Fruit fly (Drosophila melanogaster) whole organism, embryonic: ENCODE results near the gene dnc.

Source experiments
- Bgb ChIP-seq: fragments of 200-800 bp; sonication (Bioruptor generic); IDR thresholded peaks from 2 replicates; pipeline ENCODE4 v1.3.6; 2022; ENCODE audit warnings: missing biosample characterization, missing genetic modification characterization; ENCODE audit not compliant: partially characterized antibody
- CG1024 ChIP-seq: fragments of 200-800 bp; sonication (Bioruptor generic); IDR thresholded peaks from 2 replicates; pipeline ENCODE4 v1.3.6; 2022; ENCODE audit warnings: missing biosample characterization, missing genetic modification characterization
- CG10321 ChIP-seq: fragments of 200-800 bp; sonication (Bioruptor generic); IDR thresholded peaks from 2 replicates; pipeline ENCODE4 v1.3.6; 2022; ENCODE audit warnings: missing biosample characterization, missing genetic modification characterization
- CG12659 ChIP-seq: fragments of 200-800 bp; sonication (Bioruptor generic); optimal IDR thresholded peaks from 3 replicates; lab custom pipeline; 2017; ENCODE audit warnings: mild to moderate bottlenecking, missing biosample characterization, missing genetic modification reagents, missing genetic modification characterization
- CG13894 ChIP-seq: fragments of 200-800 bp; sonication (Bioruptor generic); optimal IDR thresholded peaks from 3 replicates; lab custom pipeline; 2018; ENCODE audit warnings: missing biosample characterization, mild to moderate bottlenecking, missing genetic modification characterization, moderate library complexity
- CG16815 ChIP-seq: fragments of 200-800 bp; sonication (Bioruptor generic); optimal IDR thresholded peaks from 3 replicates; lab custom pipeline; 2017; ENCODE audit warnings: missing biosample characterization, mild to moderate bottlenecking, missing genetic modification characterization
- CG17829 ChIP-seq: fragments of 200-800 bp; optimal IDR thresholded peaks from 2 replicates; lab custom pipeline; 2019; ENCODE audit warnings: missing biosample characterization, mild to moderate bottlenecking, missing genetic modification characterization, moderate library complexity
- CG18262 ChIP-seq: fragments of 200-800 bp; optimal IDR thresholded peaks from 3 replicates; lab custom pipeline; 2019; ENCODE audit warnings: missing biosample characterization, mild to moderate bottlenecking, missing genetic modification characterization, moderate library complexity
- CG2202 ChIP-seq: fragments of 200-800 bp; sonication (Bioruptor generic); optimal IDR thresholded peaks from 2 replicates; lab custom pipeline; 2018; ENCODE audit warnings: missing biosample characterization, mild to moderate bottlenecking, missing genetic modification characterization
- CG30431 ChIP-seq: fragments of 200-800 bp; sonication (Bioruptor generic); optimal IDR thresholded peaks from 2 replicates; lab custom pipeline; 2017; ENCODE audit warnings: missing biosample characterization, missing genetic modification characterization
- CG3065 ChIP-seq: fragments of 200-800 bp; sonication (Bioruptor generic); optimal IDR thresholded peaks from 2 replicates; lab custom pipeline; 2016; ENCODE audit warnings: missing biosample characterization, missing genetic modification characterization
- CG3163 ChIP-seq: fragments of 200-800 bp; sonication (Bioruptor generic); optimal IDR thresholded peaks from 3 replicates; lab custom pipeline; 2016; ENCODE audit warnings: missing biosample characterization, missing genetic modification characterization
- CG4360 ChIP-seq: fragments of 200-800 bp; sonication (Bioruptor generic); IDR thresholded peaks from 2 replicates; pipeline ENCODE4 v1.3.6; 2022; ENCODE audit warnings: missing biosample characterization, missing genetic modification characterization
- CG4617 ChIP-seq: fragments of 200-800 bp; sonication (Bioruptor generic); optimal IDR thresholded peaks from 3 replicates; lab custom pipeline; 2016; ENCODE audit warnings: missing biosample characterization, missing genetic modification characterization, borderline replicate concordance
- CG5245 ChIP-seq: fragments of 200-800 bp; sonication (Bioruptor generic); optimal IDR thresholded peaks from 3 replicates; lab custom pipeline; 2016; ENCODE audit warnings: missing biosample characterization, missing genetic modification characterization
- CG6272 ChIP-seq: fragments of 200-800 bp; sonication (Bioruptor generic); IDR thresholded peaks from 2 replicates; pipeline ENCODE4 v1.3.6; 2022; ENCODE audit warnings: missing biosample characterization, missing genetic modification characterization
- CG8290 ChIP-seq, 3 experiments: fragments of 200-800 bp; sonication (Bioruptor generic); optimal IDR thresholded peaks; 2 replicates each; lab custom pipeline; 2016 to 2019; ENCODE audit warnings: missing biosample characterization in 3 of 3, missing genetic modification characterization in 3 of 3, mild to moderate bottlenecking in 2 of 3, moderate library complexity in 1 of 3
- CG8924 ChIP-seq: fragments of 200-800 bp; optimal IDR thresholded peaks from 3 replicates; lab custom pipeline; 2019; ENCODE audit warnings: missing biosample characterization, mild to moderate bottlenecking, missing genetic modification characterization, moderate library complexity
- CG9437 ChIP-seq: fragments of 200-800 bp; sonication (Bioruptor generic); optimal IDR thresholded peaks from 2 replicates; lab custom pipeline; 2018; ENCODE audit warnings: missing biosample characterization, mild to moderate bottlenecking, missing genetic modification characterization
- CG9797 ChIP-seq: fragments of 200-800 bp; sonication (Bioruptor generic); optimal IDR thresholded peaks from 3 replicates; lab custom pipeline; 2018; ENCODE audit warnings: missing biosample characterization, mild to moderate bottlenecking, missing genetic modification characterization
- CrebB ChIP-seq: fragments of 200-800 bp; sonication (Bioruptor generic); optimal IDR thresholded peaks from 3 replicates; lab custom pipeline; 2018; ENCODE audit warnings: missing biosample characterization, mild to moderate bottlenecking, missing genetic modification characterization
- Dll ChIP-seq: fragments of 200-800 bp; sonication (Bioruptor generic); IDR thresholded peaks from 4 replicates; pipeline ENCODE4 v1.3.6; 2022; ENCODE audit warnings: missing biosample characterization, missing genetic modification characterization; ENCODE audit not compliant: partially characterized antibody
- E2f1 ChIP-seq: fragments of 200-800 bp; sonication (Bioruptor generic); IDR thresholded peaks from 2 replicates; pipeline ENCODE4 v1.3.6; 2022; ENCODE audit warnings: missing biosample characterization, missing genetic modification characterization
- Hand ChIP-seq: fragments of 200-800 bp; sonication (Bioruptor generic); optimal IDR thresholded peaks from 2 replicates; lab custom pipeline; 2017; ENCODE audit warnings: mild to moderate bottlenecking, missing biosample characterization, missing genetic modification reagents, missing genetic modification characterization
- HmgZ ChIP-seq: fragments of 200-800 bp; sonication (Bioruptor generic); optimal IDR thresholded peaks from 2 replicates; lab custom pipeline; 2018; ENCODE audit warnings: missing biosample characterization, mild to moderate bottlenecking, missing genetic modification characterization
- Max ChIP-seq: fragments of 200-800 bp; sonication (Bioruptor generic); optimal IDR thresholded peaks from 2 replicates; lab custom pipeline; 2016; ENCODE audit warnings: missing biosample characterization, mild to moderate bottlenecking, missing genetic modification characterization
- Ptx1 ChIP-seq: fragments of 200-800 bp; sonication (Bioruptor generic); IDR thresholded peaks from 2 replicates; pipeline ENCODE4 v1.3.6; 2022; ENCODE audit warnings: missing biosample characterization, missing genetic modification characterization
- Rfx ChIP-seq: fragments of 200-800 bp; sonication (Bioruptor generic); IDR thresholded peaks from 2 replicates; pipeline ENCODE4 v1.3.6; 2022; ENCODE audit warnings: missing biosample characterization, missing genetic modification characterization
- Sox100B ChIP-seq: fragments of 200-800 bp; sonication (Bioruptor generic); optimal IDR thresholded peaks from 3 replicates; lab custom pipeline; 2018; ENCODE audit warnings: missing biosample characterization, mild to moderate bottlenecking, missing genetic modification characterization
- Stat92E ChIP-seq, 3 experiments: fragments of >200 bp in 2 of 3; fragments of 200-800 bp in 1 of 3; sonication (Bioruptor generic) in 1 of 3; optimal IDR thresholded peaks; 2 replicates each; lab custom pipeline; 2017 to 2019; ENCODE audit warnings: missing biosample characterization in 3 of 3, missing genetic modification characterization in 3 of 3, mild to moderate bottlenecking in 1 of 3, moderate library complexity in 1 of 3
- ara ChIP-seq: fragments of 200-800 bp; sonication (Bioruptor generic); IDR thresholded peaks from 2 replicates; pipeline ENCODE4 v1.3.6; 2022; ENCODE audit warnings: missing biosample characterization, missing genetic modification characterization
- bsh ChIP-seq, 2 experiments: fragments of 200-800 bp; sonication (Bioruptor generic); optimal IDR thresholded peaks; 2 replicates each; lab custom pipeline; 2017 to 2018; ENCODE audit warnings: mild to moderate bottlenecking in 2 of 2, missing biosample characterization in 2 of 2, missing genetic modification characterization in 2 of 2, moderate library complexity in 1 of 2
- cg ChIP-seq: fragments of 200-800 bp; sonication (Bioruptor generic); optimal IDR thresholded peaks from 3 replicates; lab custom pipeline; 2019; ENCODE audit warnings: missing biosample characterization, mild to moderate bottlenecking, missing genetic modification characterization, moderate library complexity
- croc ChIP-seq: fragments of 200-800 bp; sonication (Bioruptor generic); conservative IDR thresholded peaks from 3 replicates; pipeline ENCODE4 v1.3.6; 2022; ENCODE audit warnings: missing biosample characterization, missing genetic modification characterization
- crol ChIP-seq: fragments of 200-800 bp; sonication (Bioruptor generic); IDR thresholded peaks from 2 replicates; pipeline ENCODE4 v1.3.6; 2022; ENCODE audit warnings: missing biosample characterization, missing genetic modification characterization
- dpn ChIP-seq, 2 experiments: fragments of 200-800 bp; sonication (Bioruptor generic); optimal IDR thresholded peaks; 3 replicates each; lab custom pipeline; 2016; ENCODE audit warnings: missing biosample characterization in 2 of 2, missing genetic modification characterization in 2 of 2
- eyg ChIP-seq: fragments of 200-800 bp; sonication (Bioruptor generic); optimal IDR thresholded peaks from 3 replicates; lab custom pipeline; 2016; ENCODE audit warnings: missing biosample characterization, missing genetic modification characterization
- gcm ChIP-seq: fragments of 200-800 bp; sonication (Bioruptor generic); optimal IDR thresholded peaks from 2 replicates; lab custom pipeline; 2019; ENCODE audit warnings: missing biosample characterization, mild to moderate bottlenecking, missing genetic modification characterization, moderate library complexity
- gfzf ChIP-seq: fragments of 200-800 bp; sonication (Bioruptor generic); optimal IDR thresholded peaks from 2 replicates; lab custom pipeline; 2016; ENCODE audit warnings: missing biosample characterization, mild to moderate bottlenecking, missing genetic modification characterization, moderate library complexity
- hb ChIP-seq: fragments of 200-800 bp; sonication (Bioruptor generic); IDR thresholded peaks from 3 replicates; pipeline ENCODE4 v1.3.6; 2022; ENCODE audit warnings: missing biosample characterization, missing genetic modification characterization; ENCODE audit not compliant: partially characterized antibody
- lab ChIP-seq: fragments of 200-800 bp; sonication (Bioruptor generic); optimal IDR thresholded peaks from 3 replicates; lab custom pipeline; 2017; ENCODE audit warnings: missing biosample characterization, missing genetic modification characterization, mild to moderate bottlenecking, moderate library complexity, missing genetic modification reagents
- psq ChIP-seq: fragments of 200-800 bp; sonication (Bioruptor generic); optimal IDR thresholded peaks from 2 replicates; lab custom pipeline; 2017; ENCODE audit warnings: missing biosample characterization, missing genetic modification characterization
- salm ChIP-seq: fragments of 200-800 bp; sonication (Bioruptor generic); optimal IDR thresholded peaks from 2 replicates; lab custom pipeline; 2018; ENCODE audit warnings: missing biosample characterization, mild to moderate bottlenecking, missing genetic modification characterization
- schlank ChIP-seq: fragments of 200-800 bp; sonication (Bioruptor generic); optimal IDR thresholded peaks from 2 replicates; lab custom pipeline; 2018; ENCODE audit warnings: missing biosample characterization, mild to moderate bottlenecking, missing genetic modification characterization
- sd ChIP-seq: fragments of 200-800 bp; sonication (Bioruptor generic); optimal IDR thresholded peaks from 3 replicates; lab custom pipeline; 2018; ENCODE audit warnings: missing biosample characterization, mild to moderate bottlenecking, missing genetic modification characterization, moderate library complexity
- sens ChIP-seq: fragments of 200-800 bp; sonication (Bioruptor generic); peaks from one replicate; lab custom pipeline; 2016; ENCODE audit warnings: missing biosample characterization, missing genetic modification characterization
- stc ChIP-seq: fragments of 200-800 bp; sonication (Bioruptor generic); IDR thresholded peaks from 2 replicates; pipeline ENCODE4 v1.3.6; 2022; ENCODE audit warnings: missing biosample characterization, missing genetic modification characterization

The dnc gene

DNA sequence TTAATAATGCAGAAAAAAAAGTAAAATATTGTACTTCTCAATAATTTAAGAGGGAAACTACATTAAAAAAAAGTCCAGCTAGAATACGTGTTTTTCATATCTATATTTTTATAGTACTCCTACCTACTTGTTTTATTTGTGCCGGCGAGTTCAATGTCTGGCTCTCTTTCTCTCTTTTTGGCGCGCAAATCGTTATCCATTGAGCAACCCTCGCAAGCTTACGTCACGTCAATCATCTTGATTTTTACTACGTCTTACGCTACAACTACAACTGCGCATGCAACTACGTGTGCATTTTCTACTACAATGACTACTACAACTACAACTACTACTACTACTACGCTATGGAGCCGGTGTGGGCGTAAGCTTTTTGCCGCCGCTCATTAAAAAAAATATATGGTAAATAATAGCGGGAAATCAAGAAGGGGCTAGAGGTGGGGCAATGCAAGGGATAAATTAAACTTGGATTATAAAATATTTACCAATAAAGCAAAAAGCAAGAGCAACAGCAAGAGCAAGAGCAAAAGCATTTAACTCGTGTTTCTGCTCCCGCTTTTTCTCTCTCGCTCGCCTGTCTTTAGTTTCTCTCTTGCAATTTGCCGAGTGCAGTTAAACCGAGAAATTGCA lies 201.2 kb downstream of the dnc start (continued):
- TF ChIP-seq CG30431 (GFP tag; lab: Kevin White, UChicago) (no peak), CG2202 (tag; lab: Kevin White, UChicago) (no peak), ara (GFP tag; lab: Robert Waterston, UW) (no peak), E2f1 (GFP tag; lab: Robert Waterston, UW) (no peak), CG18262 (tag; lab: Kevin White, UChicago) (no peak), gcm (no peak), CG8924 (no peak), bsh (GFP tag; optimal IDR thresholded peaks at IDR 0.05; lab: Kevin White, UChicago) (peak in 1 of 2 experiments; percentile 5), cg (peak; percentile 25), CG4360 (GFP tag; lab: Robert Waterston, UW) (no peak), Bgb (GFP tag; lab: Robert Waterston, UW) (no peak), Hand (GFP tag; lab: Kevin White, UChicago) (no peak), salm (no peak), CG9437 (GFP tag; lab: Kevin White, UChicago) (peak; percentile 91), Dll (GFP tag; lab: Robert Waterston, UW) (no peak), CG10321 (GFP tag; lab: Robert Waterston, UW) (no peak), CG12659 (no peak), CG1024 (GFP tag; lab: Robert Waterston, UW) (no peak)
- TF ChIP-seq, all 482 proteins: peak for 7

- TF ChIP-seq Max (GFP tag; lab: Kevin White, UChicago) (no peak), CG3163 (GFP tag; lab: Kevin White, UChicago) (no peak), Stat92E (GFP tag; optimal IDR thresholded peaks at IDR 0.05; lab: Kevin White, UChicago) (peak in 1 of 3 experiments; percentile 37), dpn (GFP tag; optimal IDR thresholded peaks at IDR 0.05; lab: Kevin White, UChicago) (no peak), lab (peak; percentile 58), CG17829 (tag; lab: Kevin White, UChicago) (no peak), crol (GFP tag; lab: Robert Waterston, UW) (peak; percentile 37; the same call in 1 of the 2 replicates), CG6272 (GFP tag; lab: Robert Waterston, UW) (no peak), hb (GFP tag; lab: Robert Waterston, UW) (no peak), stc (GFP tag; lab: Robert Waterston, UW) (no peak), eyg (GFP tag; lab: Kevin White, UChicago) (no peak), Ptx1 (no peak), CG9797 (GFP tag; lab: Kevin White, UChicago) (no peak), CG4617 (GFP tag; lab: Kevin White, UChicago) (no peak), psq (GFP tag; lab: Kevin White, UChicago) (no peak), CrebB (tag; lab: Kevin White, UChicago) (peak; percentile 5), Rfx (GFP tag; lab: Robert Waterston, UW) (0 out of 2 replicates have a peak, but pooled peaks have one; percentile 34), CG8290 (GFP tag; optimal IDR thresholded peaks at IDR 0.05; lab: Kevin White, UChicago) (no peak), CG8290 (tag; optimal IDR thresholded peaks at IDR 0.05; lab: Kevin White, UChicago) (peak in 1 of 2 experiments; percentile 15), CG16815 (no peak), CG3065 (GFP tag; lab: Kevin White, UChicago) (no peak), schlank (tag; lab: Kevin White, UChicago) (no peak), CG10321 (GFP tag; lab: Robert Waterston, UW) (peak; percentile 77), Sox100B (GFP tag; lab: Kevin White, UChicago) (no peak), sd (tag; lab: Kevin White, UChicago) (peak; percentile 95), CG5245 (no peak), croc (no peak), Bgb (GFP tag; lab: Robert Waterston, UW) (no peak), CG13894 (tag; lab: Kevin White, UChicago) (peak; percentile 58), sens (GFP tag; lab: Kevin White, UChicago) (peak; percentile 43), gfzf (GFP tag; lab: Kevin White, UChicago) (no peak), HmgZ (tag; lab: Kevin White, UChicago) (peak; percentile 28)
Observed at dm6 chrX:3378490-3379091, 202.4 kb downstream of the dnc start.
